Worm (Caenorhabditis elegans) whole organism, mixed stage, embryonic: ENCODE data around the gene pos-1.
A peak's percentile ranks its signal among the peaks of the same experiment; 100 is the strongest.

Source experiments
- bed-3 ChIP-seq: fragments of 200-800 bp; sonication (Bioruptor generic); optimal IDR thresholded peaks from 3 replicates; lab custom pipeline; 2018; ENCODE audit warnings: mild to moderate bottlenecking, missing genetic modification characterization, moderate library complexity, missing compliant biosample characterization
- ceh-39 ChIP-seq: fragments of 150-350 bp; optimal IDR thresholded peaks from 2 replicates; lab custom pipeline; 2014; ENCODE audit warnings: missing biosample characterization, missing genetic modification characterization
- ceh-43 ChIP-seq: fragments of 200-800 bp; sonication (Bioruptor generic); optimal IDR thresholded peaks from 2 replicates; lab custom pipeline; 2018; ENCODE audit warnings: mild to moderate bottlenecking, missing genetic modification characterization, moderate library complexity, missing compliant biosample characterization
- ceh-83 ChIP-seq: fragments of 200-800 bp; sonication (Bioruptor generic); optimal IDR thresholded peaks from 2 replicates; lab custom pipeline; 2018; ENCODE audit warnings: mild to moderate bottlenecking, missing genetic modification characterization, missing compliant biosample characterization
- ces-1 ChIP-seq: fragments of 150-350 bp; optimal IDR thresholded peaks from 2 replicates; lab custom pipeline; 2014; ENCODE audit warnings: missing biosample characterization, missing genetic modification reagents, missing genetic modification characterization
- drap-1 ChIP-seq: fragments of 200-800 bp; sonication (Bioruptor generic); optimal IDR thresholded peaks from 3 replicates; lab custom pipeline; 2018; ENCODE audit warnings: mild to moderate bottlenecking, missing genetic modification characterization, missing compliant biosample characterization
- lin-13 ChIP-seq: fragments of 150-350 bp; optimal IDR thresholded peaks from 2 replicates; lab custom pipeline; 2014; ENCODE audit warnings: missing biosample characterization, missing genetic modification characterization
- lsy-2 ChIP-seq: fragments of 150-350 bp; optimal IDR thresholded peaks from 2 replicates; lab custom pipeline; 2014; ENCODE audit warnings: missing biosample characterization, missing genetic modification characterization
- mab-5 ChIP-seq: fragments of 150-350 bp; optimal IDR thresholded peaks from 2 replicates; lab custom pipeline; 2014; ENCODE audit warnings: missing biosample characterization, missing genetic modification characterization
- nhr-237 ChIP-seq: fragments of 150-350 bp; optimal IDR thresholded peaks from 2 replicates; lab custom pipeline; 2014; ENCODE audit warnings: missing biosample characterization, missing genetic modification characterization
- pha-4 ChIP-seq: fragments of 150-350 bp; optimal IDR thresholded peaks from 2 replicates; lab custom pipeline; 2018; ENCODE audit warnings: missing biosample characterization, missing genetic modification reagents, missing genetic modification characterization
- tbx-8 ChIP-seq: fragments of 200-800 bp; sonication (Bioruptor generic); optimal IDR thresholded peaks from 2 replicates; lab custom pipeline; 2018; ENCODE audit warnings: mild to moderate bottlenecking, missing genetic modification characterization, moderate library complexity, missing compliant biosample characterization
- unc-120 ChIP-seq: sonication (generic microtip); optimal IDR thresholded peaks from 2 replicates; lab custom pipeline; 2017; ENCODE audit warnings: missing genetic modification characterization, missing compliant biosample characterization; ENCODE audit not compliant: poor library complexity, severe bottlenecking

The pos-1 gene

ce11 chrV:8462074-8462473, 48.2 kb downstream of the pos-1 start, which contains the start of the genes dnj-22 and natc-1:
dnj-22 (minus strand) TSS chrV:8462120.
natc-1 (plus strand) TSS chrV:8462359.
- TF ChIP-seq ceh-83: no peak
- TF ChIP-seq unc-120 (tag; lab: Kevin White, UChicago): no peak
- TF ChIP-seq ceh-39 (tag; lab: Kevin White, UChicago): peak; percentile 24
- TF ChIP-seq pha-4 (tag; lab: Kevin White, UChicago): peak; percentile 91
- TF ChIP-seq drap-1 (GFP tag; lab: Kevin White, UChicago): no peak
- TF ChIP-seq tbx-8 (GFP tag; lab: Kevin White, UChicago): no peak
- TF ChIP-seq mab-5 (tag; lab: Kevin White, UChicago): peak; percentile 24
- peak; percentile 67 for TF ChIP-seq nhr-237 (tag; lab: Kevin White, UChicago)
- peak; percentile 19 for TF ChIP-seq lin-13 (tag; lab: Kevin White, UChicago)
- no peak for TF ChIP-seq ceh-43
- peak; percentile 96 for TF ChIP-seq ces-1 (GFP tag; lab: Kevin White, UChicago)
- TF ChIP-seq lsy-2: peak; percentile 56
- TF ChIP-seq bed-3 (GFP tag; lab: Kevin White, UChicago): no peak
